Worm (Caenorhabditis elegans) whole organism, L1 larva: ENCODE measurements around the gene ntl-4.

Experiments
- ama-1 ChIP-seq: fragments of 150-350 bp; optimal IDR thresholded peaks from 2 replicates; lab custom pipeline; 2014
- egl-13 ChIP-seq: sonication (generic microtip); optimal IDR thresholded peaks from 2 replicates; lab custom pipeline; 2016; ENCODE audit warnings: missing genotype, missing genetic modification reagents, missing genetic modification characterization, missing compliant biosample characterization
- lin-35 ChIP-seq, 2 experiments: fragments of 150-350 bp; optimal IDR thresholded peaks; 2 replicates each; lab custom pipeline; 2014; ENCODE audit warnings: missing biosample characterization in 2 of 2, missing genetic modification characterization in 2 of 2, missing genetic modification reagents in 2 of 2
- lir-3 ChIP-seq: sonication (generic microtip); optimal IDR thresholded peaks from 2 replicates; lab custom pipeline; 2016; ENCODE audit warnings: mild to moderate bottlenecking, missing genetic modification characterization, moderate library complexity, missing compliant biosample characterization; ENCODE audit not compliant: poor library complexity
- mab-9 ChIP-seq: fragments of 200-800 bp; sonication (Bioruptor generic); IDR thresholded peaks from 2 replicates; pipeline ENCODE4 v1.3.6; 2022; ENCODE audit warnings: missing genetic modification reagents, missing genetic modification characterization, missing compliant biosample characterization
- mdl-1 ChIP-seq, 2 experiments: fragments of 150-350 bp; optimal IDR thresholded peaks; 2 replicates each; lab custom pipeline; 2014 to 2017; ENCODE audit warnings: missing biosample characterization in 2 of 2, missing genetic modification characterization in 2 of 2, inconsistent platforms in 1 of 2
- nhr-19 ChIP-seq: fragments of 200-800 bp; sonication (Bioruptor generic); conservative IDR thresholded peaks from 2 replicates; pipeline ENCODE4 v1.3.6; 2022; ENCODE audit warnings: missing genetic modification characterization, missing compliant biosample characterization
- nhr-85 ChIP-seq: sonication (generic microtip); peaks from one replicate; lab custom pipeline; 2016; ENCODE audit warnings: missing genetic modification characterization, inconsistent platforms, missing compliant biosample characterization
- snpc-4 ChIP-seq: fragments of 150-350 bp; optimal IDR thresholded peaks from 2 replicates; lab custom pipeline; 2014; ENCODE audit warnings: missing biosample characterization, missing genetic modification characterization
- sptf-1 ChIP-seq: fragments of 150-350 bp; optimal IDR thresholded peaks from 2 replicates; lab custom pipeline; 2014; ENCODE audit warnings: missing biosample characterization, missing genetic modification characterization
- sup-37 ChIP-seq: fragments of 200-800 bp; sonication (Bioruptor generic); optimal IDR thresholded peaks from 2 replicates; lab custom pipeline; 2018; ENCODE audit warnings: mild to moderate bottlenecking, missing genetic modification characterization, missing compliant biosample characterization
- unc-62 ChIP-seq: fragments of 150-350 bp; optimal IDR thresholded peaks from 2 replicates; lab custom pipeline; 2014; ENCODE audit warnings: missing biosample characterization, missing genetic modification reagents, missing genetic modification characterization
- zag-1 ChIP-seq: fragments of 150-350 bp; optimal IDR thresholded peaks from 2 replicates; lab custom pipeline; 2014; ENCODE audit warnings: missing biosample characterization, missing genetic modification characterization

DNA sequence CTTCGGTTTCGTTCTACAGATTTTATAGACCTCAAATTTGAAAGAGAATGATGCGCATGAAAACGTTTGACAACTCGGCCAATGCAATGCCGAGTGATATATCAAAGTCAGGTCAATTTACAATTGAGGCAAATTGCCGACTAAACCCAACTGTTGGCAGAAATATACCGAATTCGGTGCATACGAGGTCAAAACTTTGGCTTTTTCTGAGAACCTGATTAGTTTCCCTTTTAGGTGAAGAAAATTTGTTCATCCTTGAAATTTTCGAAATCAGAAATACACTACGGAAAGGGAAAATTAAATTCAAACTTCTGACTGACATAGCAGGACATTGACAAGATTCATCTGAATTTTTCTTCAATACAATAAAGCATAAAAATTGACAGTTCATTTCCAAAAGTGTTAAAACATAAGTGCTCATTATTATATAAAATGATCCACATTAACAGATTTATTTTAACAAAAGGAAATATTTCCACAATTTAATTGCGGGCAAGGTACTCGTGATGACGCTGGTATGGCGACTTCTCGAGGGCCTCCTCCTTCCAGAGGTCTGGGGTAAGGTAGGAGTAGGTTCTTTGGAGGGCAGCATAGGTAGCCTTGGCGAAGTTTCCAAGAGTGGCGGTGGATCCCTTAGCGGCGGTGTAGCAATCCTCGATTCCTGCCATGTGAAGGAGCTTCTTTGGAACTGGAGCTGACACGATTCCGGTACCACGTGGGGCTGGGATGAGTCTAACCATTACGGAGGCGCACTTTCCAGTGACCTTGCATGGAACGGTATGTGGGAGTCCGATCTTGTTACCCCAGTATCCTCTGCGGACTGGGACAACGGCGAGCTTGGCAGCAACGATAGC, 14.8 kb downstream of the ntl-4 start:
- TF ChIP-seq sup-37 (GFP tag; lab: Kevin White, UChicago), result no peak
- no peak for TF ChIP-seq mab-9
- no peak for TF ChIP-seq ama-1
- TF ChIP-seq snpc-4 (tag; lab: Kevin White, UChicago), result no peak
- no peak for TF ChIP-seq nhr-19 (GFP tag; lab: Robert Waterston, UW)
- TF ChIP-seq lir-3 (tag; lab: Kevin White, UChicago), result no peak
- peak; percentile 59 for TF ChIP-seq nhr-85
- TF ChIP-seq egl-13 (tag; lab: Kevin White, UChicago), result no peak
- no peak for TF ChIP-seq unc-62 (GFP tag; lab: Kevin White, UChicago)
- no peak for TF ChIP-seq mdl-1 (tag; optimal IDR thresholded peaks at IDR 0.05; lab: Kevin White, UChicago)
- no peak for TF ChIP-seq sptf-1 (tag; lab: Kevin White, UChicago)
- TF ChIP-seq zag-1 (tag; lab: Kevin White, UChicago), result no peak
- TF ChIP-seq lin-35 (GFP tag; optimal IDR thresholded peaks at IDR 0.05; lab: Kevin White, UChicago), result no peak
